Worm (Caenorhabditis elegans): ENCODE measurements around the gene Y79H2A.2.

Y79H2A.2 gene

DNA sequence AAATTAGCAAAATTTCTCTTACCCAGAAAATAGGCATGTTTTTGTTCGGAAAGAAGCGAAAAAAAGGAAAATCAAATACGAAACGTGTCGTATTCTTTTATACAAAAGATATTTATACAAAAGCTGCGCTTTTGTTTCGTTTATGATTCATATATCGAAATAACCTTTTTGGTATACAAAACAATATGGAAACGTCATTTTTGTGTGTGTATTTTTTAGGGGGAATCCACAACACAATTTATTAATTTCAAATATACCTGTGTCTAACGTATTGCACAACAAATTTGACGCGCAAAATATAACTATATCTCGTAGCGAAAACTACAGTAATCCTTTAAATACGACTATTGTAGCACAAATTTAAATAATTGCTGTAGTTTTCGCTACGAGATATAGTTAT, at the start of gene Y79H2A.2:
Gene Y79H2A.2 (minus strand): TSS at position 101 of the 400 bp plus-strand sequence.
- TF ChIP-seq unc-62 (GFP tag; optimal IDR thresholded peaks at IDR 0.05), result no peak

DNA sequence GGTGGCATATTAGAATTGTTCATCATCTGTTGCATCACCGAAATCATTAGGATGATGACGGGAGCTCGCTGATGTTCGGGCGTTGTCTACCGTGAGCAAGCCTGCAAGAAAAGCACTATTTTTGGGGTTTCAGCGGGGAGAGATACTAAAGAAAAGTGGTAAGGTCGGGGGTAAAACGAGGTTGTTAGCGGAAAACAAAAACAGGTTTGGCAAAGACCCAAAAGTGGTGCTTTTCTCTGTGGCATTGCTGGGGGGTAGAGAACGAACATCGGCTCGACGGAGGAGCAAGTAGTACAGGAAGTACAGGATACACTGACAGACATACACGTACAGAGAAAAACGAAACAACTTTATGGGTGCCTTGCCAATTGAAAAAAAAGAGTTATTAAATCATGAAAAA, 46.9 kb upstream of the Y79H2A.2 start, which contains the start of gene php-3:
Gene php-3 (minus strand): TSS at position 101 of the 400 bp plus-strand sequence.
- TF ChIP-seq unc-62 (GFP tag; optimal IDR thresholded peaks at IDR 0.05), result no peak

DNA sequence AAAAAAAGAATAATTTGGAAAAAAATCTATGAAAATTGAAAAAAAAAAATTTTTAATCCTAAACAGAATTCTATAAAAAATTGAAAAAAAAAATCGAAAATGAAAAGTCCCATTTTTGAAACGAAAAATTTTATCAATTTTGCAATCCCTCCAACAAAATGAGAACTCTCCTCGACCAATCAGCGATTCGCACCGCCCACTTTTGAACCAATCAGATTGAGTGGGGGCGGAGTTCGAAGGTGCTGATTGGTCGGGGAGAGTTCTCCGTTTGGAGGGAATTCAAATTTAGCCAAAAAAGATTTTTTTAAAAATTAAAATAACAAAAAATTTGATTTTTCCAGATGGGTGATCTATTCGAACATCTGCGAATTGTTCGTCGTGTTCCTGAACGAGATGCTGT, 37.2 kb upstream of the Y79H2A.2 start:
- no peak for TF ChIP-seq unc-62 (GFP tag; optimal IDR thresholded peaks at IDR 0.05)

DNA sequence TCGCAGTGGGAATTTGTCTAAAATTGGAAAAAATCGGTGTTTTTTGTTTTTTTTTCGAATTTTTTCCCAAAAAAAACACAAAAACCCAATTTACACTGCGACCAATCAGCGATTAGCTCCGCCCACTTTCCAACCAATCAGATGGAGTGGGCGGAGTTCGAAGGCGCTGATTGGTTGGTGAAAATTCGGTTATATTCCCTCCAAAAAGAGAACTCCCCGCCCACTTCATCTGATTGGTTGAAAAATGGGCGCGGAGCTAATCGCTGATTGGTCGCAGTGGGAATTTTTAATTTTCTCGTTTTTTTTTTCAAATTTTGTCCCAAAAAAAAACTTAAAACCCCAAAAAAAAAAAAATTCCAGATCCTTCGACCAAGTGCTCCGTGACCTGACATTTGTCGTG, 33.9 kb upstream of the Y79H2A.2 start:
- no peak for TF ChIP-seq unc-62 (GFP tag; optimal IDR thresholded peaks at IDR 0.05)

DNA sequence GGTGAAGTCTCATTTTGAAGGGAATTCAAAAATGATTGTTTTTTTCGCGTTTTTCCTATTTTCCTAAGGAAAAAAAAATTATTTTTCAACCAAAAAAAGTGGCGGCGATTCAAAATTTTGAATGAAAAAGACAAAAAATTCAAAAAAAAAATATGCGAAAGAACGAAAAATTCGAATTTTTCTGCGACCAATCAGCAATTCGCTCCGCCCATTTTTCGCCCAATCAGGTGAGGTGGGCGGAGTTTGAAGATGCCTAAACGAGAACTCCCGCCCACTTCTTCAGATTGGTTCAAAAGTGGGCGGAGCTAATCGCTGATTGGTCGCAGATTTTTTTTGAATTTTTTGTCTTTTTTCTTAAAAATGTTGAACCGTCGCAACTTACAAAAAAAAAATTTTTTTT, 33.4 kb upstream of the Y79H2A.2 start:
- TF ChIP-seq unc-62 (GFP tag; optimal IDR thresholded peaks at IDR 0.05), result no peak

DNA sequence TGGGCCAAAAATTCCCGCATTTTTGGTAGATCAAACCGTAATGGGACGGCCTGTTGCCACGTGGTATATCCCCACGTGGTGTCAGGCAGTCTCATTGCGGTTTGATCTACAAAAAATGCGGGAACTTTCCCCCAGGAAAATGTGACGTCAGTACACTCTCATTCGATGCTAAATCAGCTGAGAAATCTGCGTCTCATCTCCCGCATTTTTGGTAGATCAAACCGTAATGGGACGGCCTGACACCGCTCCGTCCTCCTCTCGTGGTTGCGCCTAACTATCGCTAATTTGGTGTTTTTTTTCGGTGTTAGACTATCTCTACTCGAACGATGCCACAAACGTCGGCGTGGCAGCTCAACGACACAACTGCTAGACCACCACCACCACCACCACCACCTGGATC, 30.8 kb upstream of the Y79H2A.2 start, which contains the start of gene zyg-8:
Gene zyg-8 (plus strand): TSS at position 301 of the 400 bp plus-strand sequence.
- TF ChIP-seq unc-62 (GFP tag; optimal IDR thresholded peaks at IDR 0.05), result no peak

DNA sequence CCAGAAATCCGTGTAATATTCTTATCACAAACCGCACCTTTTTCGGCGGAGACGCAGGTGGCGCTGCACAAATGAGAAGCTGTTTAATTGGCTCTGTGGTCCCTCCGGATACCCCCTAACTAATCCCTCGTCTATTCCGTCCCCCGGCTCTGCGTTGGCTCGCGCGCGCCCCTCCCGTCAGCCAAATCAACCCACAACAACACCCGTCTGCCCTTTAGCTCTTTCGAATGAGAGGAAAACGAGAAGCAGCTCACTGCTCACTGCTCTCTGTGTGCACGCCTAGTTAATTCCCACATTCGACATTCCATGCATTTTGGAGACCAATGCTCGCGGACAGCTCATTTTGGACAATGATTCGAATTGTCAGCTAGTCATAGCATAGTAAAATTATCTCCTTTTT, 29.5 kb upstream of the Y79H2A.2 start:
- no peak for TF ChIP-seq unc-62 (GFP tag; optimal IDR thresholded peaks at IDR 0.05)

DNA sequence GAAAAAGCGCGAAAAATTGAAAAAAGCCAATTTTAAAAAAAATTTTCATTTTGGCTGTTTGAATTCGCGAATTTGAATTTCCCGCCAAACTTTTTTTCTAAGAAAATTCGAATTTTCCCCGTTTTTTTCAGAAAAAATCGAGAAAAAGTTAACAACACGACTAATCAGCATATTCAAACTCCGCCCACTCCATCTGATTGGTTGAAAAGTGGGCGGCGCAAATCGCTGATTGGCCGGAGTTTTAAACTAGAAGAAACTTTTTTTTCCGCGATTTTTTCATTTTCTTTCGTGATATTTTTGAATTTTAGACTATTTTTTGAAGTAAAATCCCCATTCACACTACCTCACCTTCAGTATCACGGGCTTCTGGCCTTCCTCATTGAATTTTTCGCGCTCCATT, 29.0 kb upstream of the Y79H2A.2 start:
- TF ChIP-seq unc-62 (GFP tag; optimal IDR thresholded peaks at IDR 0.05), result no peak

DNA sequence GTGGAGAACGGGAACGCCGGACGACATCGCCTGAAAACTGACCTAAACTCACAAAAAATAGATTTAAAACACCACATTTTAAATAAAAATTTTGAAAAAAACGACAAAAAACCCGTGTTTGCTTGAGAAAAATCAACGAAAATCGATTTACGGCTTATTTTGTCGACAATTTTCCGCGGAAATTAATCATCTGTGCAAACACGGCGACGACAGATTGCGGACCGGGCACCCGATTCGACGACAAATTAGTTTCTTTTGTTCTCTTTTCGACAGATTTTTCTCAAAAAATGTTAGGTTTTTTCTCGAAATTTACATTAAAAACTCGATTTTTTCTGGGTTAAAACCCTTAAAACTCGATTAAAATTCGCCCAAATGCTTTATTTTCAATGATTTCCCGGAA, 27.9 kb upstream of the Y79H2A.2 start, which contains the start of gene arx-3:
Gene arx-3 (minus strand): TSS at position 30 of the 400 bp plus-strand sequence.
- no peak for TF ChIP-seq unc-62 (GFP tag; optimal IDR thresholded peaks at IDR 0.05)

DNA sequence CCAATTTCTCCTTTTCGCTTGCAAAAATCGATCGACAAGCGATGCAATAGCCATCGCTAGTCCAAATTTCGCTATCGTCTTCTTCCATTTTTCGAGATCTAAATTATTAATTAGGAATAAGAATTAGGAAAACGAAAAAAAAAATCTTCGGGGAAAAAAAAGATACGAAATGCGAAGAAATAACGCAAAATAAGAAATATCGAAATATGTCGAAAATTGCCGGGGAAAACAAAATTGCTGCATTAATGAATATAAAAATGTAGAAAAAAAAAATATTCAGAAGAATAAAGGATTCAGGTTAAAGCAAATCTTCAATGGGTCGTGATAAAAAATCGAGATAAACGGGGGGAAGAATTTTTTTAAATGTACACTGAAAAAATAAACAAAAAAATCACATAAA, 21.6 kb upstream of the Y79H2A.2 start, which contains the start of gene Y79H2A.3:
Gene Y79H2A.3 (minus strand): TSS at position 101 of the 400 bp plus-strand sequence.
- TF ChIP-seq unc-62 (GFP tag; optimal IDR thresholded peaks at IDR 0.05), result no peak

DNA sequence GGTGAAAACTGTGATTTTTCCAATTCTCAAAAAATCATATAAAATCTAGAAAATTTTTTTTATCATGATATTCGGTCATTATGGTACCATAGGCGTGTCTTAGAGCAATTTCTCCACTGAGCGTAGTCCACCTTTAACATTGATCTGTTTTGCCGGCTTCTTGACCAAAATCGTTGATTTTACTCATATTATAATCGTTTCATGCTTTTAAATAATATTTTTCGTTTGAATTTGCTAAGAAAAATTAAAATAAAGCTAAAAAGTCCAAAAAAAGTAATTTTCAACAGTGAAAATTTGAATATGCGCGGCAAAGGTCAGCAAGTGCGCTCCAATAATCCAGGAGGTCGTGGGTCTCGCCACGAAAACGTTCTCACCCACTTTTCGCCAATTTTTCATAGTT, 10.4 kb upstream of the Y79H2A.2 start, which contains the start of gene Y79H2A.4:
Gene Y79H2A.4 (plus strand): TSS at position 301 of the 400 bp plus-strand sequence.
- no peak for TF ChIP-seq unc-62 (GFP tag; optimal IDR thresholded peaks at IDR 0.05)

DNA sequence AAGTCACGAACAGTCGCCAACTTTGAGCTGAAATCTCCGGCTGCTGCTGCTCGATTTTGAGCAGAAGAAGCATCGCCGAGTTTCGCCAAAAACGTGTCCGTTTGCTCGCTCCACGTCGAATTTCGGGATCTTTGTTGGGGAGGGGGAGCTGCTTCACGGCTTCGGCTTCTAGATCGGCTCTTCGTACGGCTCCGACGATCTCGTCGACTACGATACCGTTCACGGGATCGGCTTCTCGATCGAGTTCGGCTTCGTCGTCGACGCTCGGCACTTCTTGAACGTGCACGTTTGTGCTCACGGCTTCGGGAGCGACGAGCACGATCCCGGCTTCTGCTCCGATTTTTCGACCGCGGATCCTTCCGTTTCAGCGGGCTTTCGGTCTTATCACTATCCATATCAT, 6.6 kb upstream of the Y79H2A.2 start:
- no peak for TF ChIP-seq unc-62 (GFP tag; optimal IDR thresholded peaks at IDR 0.05)

DNA sequence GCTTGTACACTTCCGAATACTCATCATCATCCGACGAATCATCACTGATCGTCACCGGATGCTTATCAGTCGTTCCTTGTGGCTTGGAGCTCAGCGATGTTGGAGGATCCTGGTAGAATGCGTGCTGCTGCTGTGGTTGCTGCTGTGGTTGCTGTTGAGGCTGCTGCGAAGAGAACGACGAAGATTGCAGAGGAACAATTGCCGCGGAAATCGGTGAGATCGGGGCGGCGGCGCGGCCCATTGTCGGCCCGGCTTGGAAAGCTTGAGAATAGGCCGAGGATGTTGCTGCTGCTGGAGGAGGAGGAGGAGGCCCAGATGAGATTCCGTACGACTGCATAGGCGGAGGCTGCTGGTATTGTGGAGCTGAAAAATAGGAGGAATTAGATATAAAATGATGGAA, 3.7 kb upstream of the Y79H2A.2 start:
- no peak for TF ChIP-seq unc-62 (GFP tag; optimal IDR thresholded peaks at IDR 0.05)

DNA sequence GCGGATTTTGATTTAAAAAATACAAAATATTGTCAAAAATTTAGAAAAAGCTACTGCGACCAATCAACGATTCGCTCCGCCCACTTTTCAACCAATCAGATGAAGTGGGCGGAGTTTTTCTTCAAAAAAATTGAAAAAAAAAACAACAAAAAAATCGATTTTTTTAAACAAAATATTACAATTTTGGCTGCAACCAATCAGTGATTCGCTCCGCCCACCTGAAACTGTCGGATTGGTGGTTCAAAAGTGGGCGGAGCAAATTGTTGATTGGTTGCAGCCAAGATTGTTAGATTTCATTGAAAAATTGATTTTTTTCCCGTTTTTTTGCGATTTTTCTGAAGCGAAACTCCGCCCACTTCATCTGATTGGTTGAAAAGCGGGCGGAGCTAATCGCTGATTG, 2.7 kb upstream of the Y79H2A.2 start:
- TF ChIP-seq unc-62 (GFP tag; optimal IDR thresholded peaks at IDR 0.05), result no peak

DNA sequence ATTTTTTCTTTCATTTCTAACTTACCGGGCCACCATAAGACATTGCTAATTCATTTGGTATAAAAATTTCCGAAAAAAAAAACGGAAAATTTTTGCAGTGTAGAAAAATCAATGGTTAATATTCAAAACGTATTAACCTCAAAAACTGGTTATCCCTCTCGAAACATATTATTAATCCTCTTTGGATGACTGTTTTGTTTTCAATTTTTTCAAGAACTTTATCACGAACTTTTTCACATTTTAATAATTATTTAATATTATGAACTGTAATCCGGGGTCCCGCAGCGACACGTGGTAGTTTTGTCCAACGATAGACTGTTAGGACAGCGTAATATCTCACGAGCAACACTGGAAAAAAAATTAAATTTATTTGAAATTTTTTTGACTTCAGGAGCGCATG, 1.8 kb downstream of the Y79H2A.2 start, which contains the start of gene Y79H2A.12:
Gene Y79H2A.12 (minus strand): TSS at position 101 of the 400 bp plus-strand sequence.
- no peak for TF ChIP-seq unc-62 (GFP tag; optimal IDR thresholded peaks at IDR 0.05)

DNA sequence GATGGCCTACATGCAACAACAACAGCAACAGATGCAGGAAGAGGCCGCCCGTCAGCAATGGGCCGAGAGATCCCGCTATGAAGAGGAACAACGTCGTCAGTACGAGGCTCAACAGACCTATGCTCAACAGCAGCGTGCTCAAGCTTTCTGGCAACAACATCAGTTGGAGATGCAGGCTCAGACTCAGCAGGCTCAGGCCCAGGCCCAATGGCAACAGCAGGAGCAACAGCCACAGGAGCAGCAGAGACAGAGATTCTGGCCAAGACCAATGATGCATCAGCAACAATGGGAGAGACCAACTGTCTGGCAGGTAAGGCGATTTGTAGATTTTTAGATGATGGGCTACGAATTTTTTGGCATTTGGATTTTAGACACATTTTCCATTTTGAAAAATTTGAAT, 8.3 kb downstream of the Y79H2A.2 start:
- TF ChIP-seq unc-62 (GFP tag; optimal IDR thresholded peaks at IDR 0.05), result no peak

DNA sequence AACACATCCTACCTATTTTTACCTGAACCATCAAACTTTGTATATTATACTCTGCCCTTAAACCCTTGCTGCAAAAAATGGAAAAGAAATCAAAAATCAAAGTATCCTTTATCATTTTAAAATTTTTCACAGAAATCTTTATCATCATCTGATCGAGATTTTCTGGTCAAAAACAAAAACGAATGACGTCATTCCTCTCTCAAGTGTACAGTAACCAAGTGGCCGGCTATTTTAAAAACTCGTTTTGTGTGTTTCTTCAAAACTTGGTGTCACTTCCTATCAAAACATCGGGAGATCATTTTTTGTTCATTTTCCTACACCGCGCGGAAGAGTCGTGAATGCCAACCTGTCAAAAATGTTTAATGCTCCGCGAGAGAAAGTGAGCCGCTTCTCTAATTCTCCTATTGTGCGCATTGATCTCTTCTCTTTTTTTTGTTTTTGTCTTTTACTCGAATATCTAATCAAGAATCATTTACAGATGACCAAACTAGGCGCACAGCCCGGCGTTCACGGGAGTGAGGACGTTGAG, 10.4 kb downstream of the Y79H2A.2 start, which contains the start of gene brp-1:
Gene brp-1 (plus strand): TSS at position 479 of the 529 bp plus-strand sequence.
- TF ChIP-seq unc-62 (GFP tag; optimal IDR thresholded peaks at IDR 0.05), result no peak

DNA sequence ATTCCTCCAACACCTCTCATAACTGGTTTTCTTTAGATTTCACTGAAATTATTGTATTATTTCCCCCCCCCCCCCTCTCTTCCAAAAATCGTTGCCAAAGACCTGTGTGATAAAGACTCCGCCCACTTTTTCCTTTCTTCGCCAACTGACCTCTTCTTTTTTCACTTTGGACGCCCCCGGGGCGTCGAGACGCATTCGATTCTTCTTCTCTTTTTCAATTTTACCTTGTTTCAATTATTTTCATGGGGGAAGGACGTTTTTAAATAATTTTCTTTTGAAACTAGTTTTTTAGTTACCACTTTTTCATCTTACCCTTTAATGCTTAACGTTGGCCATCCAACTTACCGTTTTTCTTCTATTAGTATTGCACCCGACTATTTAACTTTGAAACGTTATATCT, 12.6 kb downstream of the Y79H2A.2 start:
- no peak for TF ChIP-seq unc-62 (GFP tag; optimal IDR thresholded peaks at IDR 0.05)
